Fruit fly (Drosophila melanogaster) whole organism, embryonic: ENCODE data around the gene Uck.
A peak's percentile ranks its signal among the peaks of the same experiment; 100 is the strongest.

Experiments used
- Atf6 ChIP-seq: fragments of 200-800 bp; sonication (Bioruptor generic); IDR thresholded peaks from 2 replicates; pipeline ENCODE4 v1.3.6; 2022; ENCODE audit warnings: missing biosample characterization, missing genetic modification characterization
- Awh ChIP-seq: fragments of 200-800 bp; sonication (Bioruptor generic); IDR thresholded peaks from 2 replicates; pipeline ENCODE4, ENCODE4 v1.3.6; 2022; ENCODE audit warnings: missing biosample characterization, missing genetic modification characterization
- B-H1 ChIP-seq: fragments of 200-800 bp; sonication (Bioruptor generic); IDR thresholded peaks from 3 replicates; pipeline ENCODE4 v1.3.6; 2022; ENCODE audit warnings: missing biosample characterization, missing genetic modification characterization
- BEAF-32 ChIP-seq: fragments of 200-800 bp; sonication (Bioruptor generic); optimal IDR thresholded peaks from 3 replicates; lab custom pipeline; 2017; ENCODE audit warnings: missing biosample characterization, missing genetic modification characterization, mild to moderate bottlenecking, moderate library complexity, missing genetic modification reagents
- BtbVII ChIP-seq: fragments of 200-800 bp; sonication (Bioruptor generic); optimal IDR thresholded peaks from 3 replicates; lab custom pipeline; 2017; ENCODE audit warnings: missing biosample characterization, mild to moderate bottlenecking, missing genetic modification characterization
- CG10147 ChIP-seq: fragments of 200-800 bp; sonication (Bioruptor generic); optimal IDR thresholded peaks from 2 replicates; lab custom pipeline; 2019; ENCODE audit warnings: missing biosample characterization, mild to moderate bottlenecking, missing genetic modification characterization, moderate library complexity
- CG1024 ChIP-seq: fragments of 200-800 bp; sonication (Bioruptor generic); IDR thresholded peaks from 2 replicates; pipeline ENCODE4 v1.3.6; 2022; ENCODE audit warnings: missing biosample characterization, missing genetic modification characterization
- CG12299 ChIP-seq: fragments of 200-800 bp; sonication (Bioruptor generic); optimal IDR thresholded peaks from 2 replicates; lab custom pipeline; 2018; ENCODE audit warnings: missing biosample characterization, mild to moderate bottlenecking, missing genetic modification characterization
- CG12391 ChIP-seq: fragments of 200-800 bp; sonication (Bioruptor generic); optimal IDR thresholded peaks from 3 replicates; lab custom pipeline; 2018; ENCODE audit warnings: missing biosample characterization, mild to moderate bottlenecking, missing genetic modification characterization, moderate library complexity
- CG1529 ChIP-seq: fragments of 200-800 bp; sonication (Bioruptor generic); optimal IDR thresholded peaks from 3 replicates; lab custom pipeline; 2018; ENCODE audit warnings: missing biosample characterization, missing genetic modification characterization
- CG17186 ChIP-seq: fragments of 200-800 bp; sonication (Bioruptor generic); optimal IDR thresholded peaks from 3 replicates; lab custom pipeline; 2017; ENCODE audit warnings: missing biosample characterization, missing genetic modification reagents, missing genetic modification characterization
- CG17385 ChIP-seq: fragments of 200-800 bp; sonication (Bioruptor generic); optimal IDR thresholded peaks from 3 replicates; lab custom pipeline; 2018; ENCODE audit warnings: missing biosample characterization, mild to moderate bottlenecking, missing genetic modification characterization
- CG17568 ChIP-seq: fragments of 200-800 bp; sonication (Bioruptor generic); optimal IDR thresholded peaks from 2 replicates; lab custom pipeline; 2018; ENCODE audit warnings: missing biosample characterization, mild to moderate bottlenecking, missing genetic modification characterization, moderate library complexity
- CG17912 ChIP-seq: fragments of 200-800 bp; sonication (Bioruptor generic); optimal IDR thresholded peaks from 2 replicates; lab custom pipeline; 2018; ENCODE audit warnings: missing biosample characterization, mild to moderate bottlenecking, missing genetic modification characterization
- CG2712 ChIP-seq: fragments of 200-800 bp; optimal IDR thresholded peaks from 3 replicates; lab custom pipeline; 2019; ENCODE audit warnings: missing biosample characterization, mild to moderate bottlenecking, missing genetic modification characterization, moderate library complexity
- CG31388 ChIP-seq: fragments of 200-800 bp; sonication (Bioruptor generic); optimal IDR thresholded peaks from 2 replicates; lab custom pipeline; 2016; ENCODE audit warnings: missing biosample characterization, missing genetic modification characterization
- CG3163 ChIP-seq: fragments of 200-800 bp; sonication (Bioruptor generic); optimal IDR thresholded peaks from 3 replicates; lab custom pipeline; 2016; ENCODE audit warnings: missing biosample characterization, missing genetic modification characterization
- CG32767 ChIP-seq: fragments of 200-800 bp; sonication (Bioruptor generic); IDR thresholded peaks from 2 replicates; pipeline ENCODE4 v1.3.6; 2022; ENCODE audit warnings: missing biosample characterization, missing genetic modification characterization
- CG8765 ChIP-seq: fragments of 200-800 bp; sonication (Bioruptor generic); IDR thresholded peaks from 2 replicates; pipeline ENCODE4 v1.3.6; 2022; ENCODE audit warnings: missing biosample characterization, missing genetic modification characterization
- CG9437 ChIP-seq: fragments of 200-800 bp; sonication (Bioruptor generic); optimal IDR thresholded peaks from 2 replicates; lab custom pipeline; 2018; ENCODE audit warnings: missing biosample characterization, mild to moderate bottlenecking, missing genetic modification characterization
- CHES-1-like ChIP-seq: fragments of 200-800 bp; sonication (Bioruptor generic); optimal IDR thresholded peaks from 2 replicates; lab custom pipeline; 2016; ENCODE audit warnings: missing biosample characterization, missing genetic modification characterization
- Chrac-16 ChIP-seq: fragments of 200-800 bp; sonication (Bioruptor generic); optimal IDR thresholded peaks from 3 replicates; lab custom pipeline; 2016; ENCODE audit warnings: missing biosample characterization, missing genetic modification characterization
- Dref ChIP-seq: fragments of 200-800 bp; sonication (Bioruptor generic); IDR thresholded peaks from 2 replicates; pipeline ENCODE4 v1.3.6; 2022; ENCODE audit warnings: missing biosample characterization, missing genetic modification characterization
- Eip74EF ChIP-seq, 2 experiments: fragments of 200-800 bp in 1 of 2; fragments of >200 bp in 1 of 2; sonication (Bioruptor generic) in 1 of 2; optimal IDR thresholded peaks; 2 replicates each; lab custom pipeline; 2017 to 2019; ENCODE audit warnings: missing biosample characterization in 2 of 2, missing genetic modification characterization in 2 of 2, mild to moderate bottlenecking in 1 of 2, moderate library complexity in 1 of 2
- Kr ChIP-seq: fragments of 200-800 bp; sonication (Bioruptor generic); optimal IDR thresholded peaks from 2 replicates; lab custom pipeline; 2017; ENCODE audit warnings: missing biosample characterization, mild to moderate bottlenecking, missing genetic modification characterization
- MBD-R2 ChIP-seq: fragments of 200-800 bp; sonication (Bioruptor generic); IDR thresholded peaks from 2 replicates; pipeline ENCODE4 v1.3.6; 2022; ENCODE audit warnings: missing biosample characterization, missing genetic modification characterization
- Mes4 ChIP-seq: fragments of 200-800 bp; sonication (Bioruptor generic); optimal IDR thresholded peaks from 2 replicates; lab custom pipeline; 2016; ENCODE audit warnings: missing biosample characterization, missing genetic modification characterization
- Myb ChIP-seq: fragments of 200-800 bp; sonication (Bioruptor generic); optimal IDR thresholded peaks from 2 replicates; lab custom pipeline; 2016; ENCODE audit warnings: missing biosample characterization, missing genetic modification characterization
- Nf-YA ChIP-seq: fragments of 200-800 bp; sonication (Bioruptor generic); IDR thresholded peaks from 2 replicates; pipeline ENCODE4 v1.3.6; 2022; ENCODE audit warnings: missing biosample characterization, missing genetic modification characterization
- Pdp1 ChIP-seq, 2 experiments: fragments of 200-800 bp; sonication (Bioruptor generic); optimal IDR thresholded peaks; 3 replicates each; lab custom pipeline; 2016; ENCODE audit warnings: missing biosample characterization in 2 of 2, missing genetic modification characterization in 2 of 2, mild to moderate bottlenecking in 1 of 2, moderate library complexity in 1 of 2
- TFAM ChIP-seq: fragments of 200-800 bp; sonication (Bioruptor generic); optimal IDR thresholded peaks from 2 replicates; lab custom pipeline; 2017; ENCODE audit warnings: missing biosample characterization, missing genetic modification characterization, inconsistent platforms
- ase ChIP-seq: fragments of 200-800 bp; sonication (Bioruptor generic); IDR thresholded peaks from 3 replicates; pipeline ENCODE4 v1.3.6; 2022; ENCODE audit warnings: missing biosample characterization, missing genetic modification characterization
- croc ChIP-seq: fragments of 200-800 bp; sonication (Bioruptor generic); conservative IDR thresholded peaks from 3 replicates; pipeline ENCODE4 v1.3.6; 2022; ENCODE audit warnings: missing biosample characterization, missing genetic modification characterization
- esg ChIP-seq: fragments of 200-800 bp; sonication (Bioruptor generic); conservative IDR thresholded peaks from 2 replicates; pipeline ENCODE4 v1.3.6; 2022; ENCODE audit warnings: missing biosample characterization, missing genetic modification characterization
- ftz-f1 ChIP-seq: fragments of 200-800 bp; sonication (Bioruptor generic); optimal IDR thresholded peaks from 2 replicates; lab custom pipeline; 2016; ENCODE audit warnings: missing biosample characterization, missing genetic modification characterization
- fu2 ChIP-seq: fragments of 200-800 bp; sonication (Bioruptor generic); optimal IDR thresholded peaks from 2 replicates; lab custom pipeline; 2016; ENCODE audit warnings: missing biosample characterization, missing genetic modification characterization
- gro ChIP-seq: fragments of 200-800 bp; sonication (Bioruptor generic); optimal IDR thresholded peaks from 2 replicates; lab custom pipeline; 2016; ENCODE audit warnings: missing biosample characterization, missing genetic modification characterization
- ham ChIP-seq: fragments of 200-800 bp; sonication (Bioruptor generic); IDR thresholded peaks from 2 replicates; pipeline ENCODE4 v1.3.6; 2022; ENCODE audit warnings: missing biosample characterization, missing genetic modification characterization
- knrl ChIP-seq: fragments of 200-800 bp; sonication (Bioruptor generic); IDR thresholded peaks from 3 replicates; pipeline ENCODE4 v1.3.6; 2022; ENCODE audit warnings: missing biosample characterization, missing genetic modification characterization; ENCODE audit not compliant: partially characterized antibody
- odd ChIP-seq: fragments of 200-800 bp; sonication (Bioruptor generic); optimal IDR thresholded peaks from 2 replicates; lab custom pipeline; 2017; ENCODE audit warnings: missing biosample characterization, mild to moderate bottlenecking, missing genetic modification characterization
- pan ChIP-seq, 4 experiments: fragments of >200 bp in 3 of 4; fragments of 200-800 bp in 1 of 4; sonication (Bioruptor generic) in 1 of 4; optimal IDR thresholded peaks in 3 of 4; IDR thresholded peaks in 1 of 4; 2 replicates each; pipeline versions ENCODE4 v1.3.6 to Lab custom; 2017 to 2022; ENCODE audit warnings: missing biosample characterization in 2 of 4, missing genetic modification characterization in 2 of 4, mixed read lengths in 1 of 4
- peb ChIP-seq: fragments of 200-800 bp; sonication (Bioruptor generic); IDR thresholded peaks from 2 replicates; pipeline ENCODE4 v1.3.6; 2022; ENCODE audit warnings: missing biosample characterization, missing genetic modification characterization
- pros ChIP-seq: fragments of 200-800 bp; sonication (Bioruptor generic); optimal IDR thresholded peaks from 3 replicates; lab custom pipeline; 2019; ENCODE audit warnings: missing biosample characterization, mild to moderate bottlenecking, missing genetic modification characterization, moderate library complexity
- pzg ChIP-seq: fragments of 200-800 bp; sonication (Bioruptor generic); optimal IDR thresholded peaks from 3 replicates; lab custom pipeline; 2018; ENCODE audit warnings: missing biosample characterization, mild to moderate bottlenecking, missing genetic modification characterization, moderate library complexity
- run ChIP-seq: fragments of 200-800 bp; sonication (Bioruptor generic); optimal IDR thresholded peaks from 3 replicates; lab custom pipeline; 2018; ENCODE audit warnings: missing biosample characterization, mild to moderate bottlenecking, missing genetic modification characterization
- sim ChIP-seq: fragments of 200-800 bp; sonication (Bioruptor generic); IDR thresholded peaks from 2 replicates; pipeline ENCODE4 v1.3.6; 2022; ENCODE audit warnings: missing biosample characterization, missing genetic modification characterization
- sima ChIP-seq: fragments of 200-800 bp; sonication (Bioruptor generic); optimal IDR thresholded peaks from 2 replicates; lab custom pipeline; 2016; ENCODE audit warnings: missing biosample characterization, missing genetic modification characterization
- vnd ChIP-seq: fragments of 200-800 bp; sonication (Bioruptor generic); IDR thresholded peaks from 3 replicates; pipeline ENCODE4 v1.3.6; 2022; ENCODE audit warnings: missing biosample characterization, missing genetic modification characterization; ENCODE audit not compliant: partially characterized antibody

Uck gene

dm6 chr3R:24294784-24295555 is 5.0 kb downstream of the Uck start, which contains the start of gene crb (continued):
- TF ChIP-seq CG10147 (GFP tag; lab: Kevin White, UChicago), result no peak
- peak; percentile 42 for TF ChIP-seq BEAF-32 (GFP tag; lab: Kevin White, UChicago)
- peak in 1 of 2 experiments; percentile 39 for TF ChIP-seq Eip74EF (GFP tag; optimal IDR thresholded peaks at IDR 0.05; lab: Kevin White, UChicago)
- peak; percentile 47; the same call in 1 of the 2 replicates for TF ChIP-seq Nf-YA (GFP tag; lab: Robert Waterston, UW)
- TF ChIP-seq CHES-1-like (GFP tag; lab: Kevin White, UChicago), result peak; percentile 41
- TF ChIP-seq BtbVII, result peak; percentile 37
- peak; percentile 45 for TF ChIP-seq ftz-f1
- TF ChIP-seq Myb (GFP tag; lab: Kevin White, UChicago), result peak; percentile 95
- peak; percentile 61 for TF ChIP-seq CG12391
- TF ChIP-seq ase (GFP tag; lab: Robert Waterston, UW), result peak; percentile 55; the same call in 1 of the 3 replicates
- TF ChIP-seq CG1024 (GFP tag; lab: Robert Waterston, UW), result no peak; the same call in 1 of the 2 replicates
- TF ChIP-seq CG17912, result peak; percentile 57
- 0 out of 2 replicates have a peak, but pooled peaks have one; percentile 20 for TF ChIP-seq sim (GFP tag; lab: Robert Waterston, UW)
- TF ChIP-seq sima, result no peak
- TF ChIP-seq CG8765 (GFP tag; lab: Robert Waterston, UW), result no peak
- TF ChIP-seq gro (GFP tag; lab: Kevin White, UChicago), result peak; percentile 41
- no peak for TF ChIP-seq esg
- TF ChIP-seq CG12299 (tag; lab: Kevin White, UChicago), result peak; percentile 64
- no peak for TF ChIP-seq CG1529 (GFP tag; lab: Kevin White, UChicago)
- TF ChIP-seq knrl, result no peak; the same call in 1 of the 3 replicates
- TF ChIP-seq MBD-R2 (GFP tag; lab: Robert Waterston, UW), result peak; percentile 66
- TF ChIP-seq CG9437, result peak; percentile 36
- TF ChIP-seq TFAM (GFP tag; lab: Kevin White, UChicago), result no peak
- TF ChIP-seq CG17186 (GFP tag; lab: Kevin White, UChicago), result no peak
- no peak for TF ChIP-seq vnd (GFP tag; lab: Robert Waterston, UW)
- peak; percentile 18; the same call in 1 of the 3 replicates for TF ChIP-seq B-H1
- TF ChIP-seq pan (optimal IDR thresholded peaks at IDR 0.05; lab: Kevin White, UChicago), result no peak
- TF ChIP-seq pan (GFP tag; optimal IDR thresholded peaks at IDR 0.05 in 1 of 2, IDR thresholded peaks at IDR 0.05 in 1 of 2), result peak in 1 of 2 experiments; percentile 44
- no peak for TF ChIP-seq croc (GFP tag; lab: Robert Waterston, UW)
- no peak for TF ChIP-seq CG31388 (GFP tag; lab: Kevin White, UChicago)
- peak; percentile 45 for TF ChIP-seq Mes4 (GFP tag; lab: Kevin White, UChicago)
- TF ChIP-seq fu2 (GFP tag; lab: Kevin White, UChicago), result peak; percentile 8
- TF ChIP-seq Awh, result 0 out of 2 replicates have a peak, but pooled peaks have one; percentile 29
- TF ChIP-seq CG17385, result peak; percentile 38
- peak; percentile 30 for TF ChIP-seq run (tag; lab: Kevin White, UChicago)
- no peak for TF ChIP-seq pros (GFP tag; lab: Kevin White, UChicago)
- peak; percentile 87 for TF ChIP-seq pzg (GFP tag; lab: Kevin White, UChicago)
- no peak for TF ChIP-seq Dref
- peak; percentile 43 for TF ChIP-seq odd (GFP tag; lab: Kevin White, UChicago)
- TF ChIP-seq CG3163, result peak; percentile 24
- no peak for TF ChIP-seq Kr (GFP tag; lab: Kevin White, UChicago)
- TF ChIP-seq peb (GFP tag; lab: Robert Waterston, UW), result no peak
- peak; percentile 41 for TF ChIP-seq Chrac-16 (GFP tag; lab: Kevin White, UChicago)
- TF ChIP-seq ham (GFP tag; lab: Robert Waterston, UW), result no peak
- peak; percentile 55 to 85 for TF ChIP-seq Pdp1 (GFP tag; optimal IDR thresholded peaks at IDR 0.05; lab: Kevin White, UChicago)
- no peak for TF ChIP-seq CG32767 (GFP tag; lab: Robert Waterston, UW)
- peak; percentile 38; the same call in 1 of the 2 replicates for TF ChIP-seq Atf6 (GFP tag; lab: Robert Waterston, UW)
- TF ChIP-seq CG17568 (GFP tag; lab: Kevin White, UChicago), result peak; percentile 36
- TF ChIP-seq CG2712 (tag; lab: Kevin White, UChicago), result peak; percentile 60
